Fruit fly (Drosophila melanogaster): ENCODE data around the gene wkd.

DNA sequence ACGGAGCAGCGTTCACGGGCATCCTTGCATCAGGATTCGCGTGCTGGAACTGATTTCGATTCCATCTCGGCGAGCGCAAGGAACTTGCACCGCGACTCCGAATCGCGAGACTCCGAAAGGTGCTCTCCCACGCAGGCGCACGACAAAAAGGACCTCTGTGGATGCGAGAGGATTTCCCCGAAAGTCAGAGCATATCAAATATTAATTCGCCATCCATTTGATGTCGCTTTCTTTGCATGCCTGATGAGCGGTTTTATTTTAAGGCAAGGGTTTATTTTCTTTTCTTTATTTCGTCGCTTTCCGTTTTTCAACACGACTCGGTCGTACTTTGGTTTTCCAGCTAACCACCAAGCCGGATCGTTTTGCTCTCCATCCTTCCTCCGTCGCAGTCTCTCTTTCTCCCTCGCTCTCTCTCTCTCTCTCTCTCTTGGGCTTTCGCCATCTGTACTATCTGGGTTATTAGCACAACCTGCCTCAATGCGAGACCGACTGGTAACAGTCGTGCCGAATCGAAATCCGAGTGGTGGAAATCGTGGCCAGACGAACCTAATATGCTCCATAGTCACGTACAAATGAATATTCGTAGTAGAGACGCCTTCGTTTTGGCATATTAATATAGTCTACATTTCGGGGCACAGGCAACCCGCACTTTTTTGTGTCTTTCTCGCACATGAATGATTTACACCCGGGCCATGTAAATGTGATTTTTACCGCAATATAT, 38.3 kb upstream of the wkd start, which contains the start of gene dpr4:
- TF ChIP-seq EcR (GFP tag; optimal IDR thresholded peaks at IDR 0.05) (no peak), pan (optimal IDR thresholded peaks at IDR 0.05) (no peak), Dll (optimal IDR thresholded peaks at IDR 0.05) (no peak)
